Fruit fly (Drosophila melanogaster) whole organism, embryonic: ENCODE results near the gene Fam92.

Source experiments
- Atf3 ChIP-seq: fragments of 200-800 bp; sonication (Bioruptor generic); optimal IDR thresholded peaks from 3 replicates; lab custom pipeline; 2016; ENCODE audit warnings: missing biosample characterization, missing genetic modification characterization
- Blimp-1 ChIP-seq: fragments of 200-800 bp; sonication (Bioruptor generic); optimal IDR thresholded peaks from 3 replicates; lab custom pipeline; 2018; ENCODE audit warnings: missing biosample characterization, missing genetic modification characterization, mild to moderate bottlenecking, moderate library complexity, missing genetic modification reagents
- CG11504 ChIP-seq: fragments of 200-800 bp; sonication (Bioruptor generic); optimal IDR thresholded peaks from 3 replicates; lab custom pipeline; 2019; ENCODE audit warnings: missing biosample characterization, mild to moderate bottlenecking, missing genetic modification characterization, moderate library complexity
- CG12391 ChIP-seq: fragments of 200-800 bp; sonication (Bioruptor generic); optimal IDR thresholded peaks from 3 replicates; lab custom pipeline; 2018; ENCODE audit warnings: missing biosample characterization, mild to moderate bottlenecking, missing genetic modification characterization, moderate library complexity
- CG12659 ChIP-seq: fragments of 200-800 bp; sonication (Bioruptor generic); optimal IDR thresholded peaks from 3 replicates; lab custom pipeline; 2017; ENCODE audit warnings: mild to moderate bottlenecking, missing biosample characterization, missing genetic modification reagents, missing genetic modification characterization
- CG12769 ChIP-seq: fragments of 200-800 bp; sonication (Bioruptor generic); optimal IDR thresholded peaks from 2 replicates; lab custom pipeline; 2019; ENCODE audit warnings: missing biosample characterization, mild to moderate bottlenecking, missing genetic modification characterization, moderate library complexity
- CG15073 ChIP-seq: fragments of 200-800 bp; sonication (Bioruptor generic); optimal IDR thresholded peaks from 2 replicates; lab custom pipeline; 2016; ENCODE audit warnings: missing biosample characterization, missing genetic modification characterization
- CG15269 ChIP-seq: fragments of 200-800 bp; sonication (Bioruptor generic); optimal IDR thresholded peaks from 2 replicates; lab custom pipeline; 2018; ENCODE audit warnings: missing biosample characterization, mild to moderate bottlenecking, missing genetic modification characterization, moderate library complexity
- CG15601 ChIP-seq: fragments of 200-800 bp; sonication (Bioruptor generic); optimal IDR thresholded peaks from 3 replicates; lab custom pipeline; 2019; ENCODE audit warnings: missing biosample characterization, mild to moderate bottlenecking, missing genetic modification characterization, moderate library complexity
- CG18599 ChIP-seq: fragments of 200-800 bp; sonication (Bioruptor generic); optimal IDR thresholded peaks from 3 replicates; lab custom pipeline; 2017; ENCODE audit warnings: missing biosample characterization, missing genetic modification characterization, mild to moderate bottlenecking, moderate library complexity, missing genetic modification reagents
- CG2116 ChIP-seq: fragments of 200-800 bp; sonication (Bioruptor generic); optimal IDR thresholded peaks from 3 replicates; lab custom pipeline; 2018; ENCODE audit warnings: missing biosample characterization, mild to moderate bottlenecking, missing genetic modification characterization
- CG2199 ChIP-seq: fragments of 200-800 bp; sonication (Bioruptor generic); IDR thresholded peaks from 3 replicates; pipeline ENCODE4 v1.3.6; 2022; ENCODE audit warnings: missing biosample characterization, missing genetic modification characterization
- CG2678 ChIP-seq: fragments of 200-800 bp; sonication (Bioruptor generic); optimal IDR thresholded peaks from 3 replicates; lab custom pipeline; 2019; ENCODE audit warnings: missing biosample characterization, mild to moderate bottlenecking, missing genetic modification characterization, moderate library complexity
- CG31388 ChIP-seq: fragments of 200-800 bp; sonication (Bioruptor generic); optimal IDR thresholded peaks from 2 replicates; lab custom pipeline; 2016; ENCODE audit warnings: missing biosample characterization, missing genetic modification characterization
- CG34224 ChIP-seq: fragments of 200-800 bp; sonication (Bioruptor generic); IDR thresholded peaks from 3 replicates; pipeline ENCODE4 v1.3.6; 2022; ENCODE audit warnings: missing biosample characterization, missing genetic modification characterization; ENCODE audit not compliant: partially characterized antibody
- CG6791 ChIP-seq: fragments of 200-800 bp; sonication (Bioruptor generic); IDR thresholded peaks from 3 replicates; pipeline ENCODE4 v1.3.6; 2022; ENCODE audit warnings: missing biosample characterization, missing genetic modification characterization; ENCODE audit not compliant: partially characterized antibody
- CG7928 ChIP-seq: fragments of 200-800 bp; sonication (Bioruptor generic); optimal IDR thresholded peaks from 2 replicates; lab custom pipeline; 2017; ENCODE audit warnings: missing biosample characterization, mild to moderate bottlenecking, missing genetic modification characterization
- CG8290 ChIP-seq, 3 experiments: fragments of 200-800 bp; sonication (Bioruptor generic); optimal IDR thresholded peaks; 2 replicates each; lab custom pipeline; 2016 to 2019; ENCODE audit warnings: missing biosample characterization in 3 of 3, missing genetic modification characterization in 3 of 3, mild to moderate bottlenecking in 2 of 3, moderate library complexity in 1 of 3
- CG9437 ChIP-seq: fragments of 200-800 bp; sonication (Bioruptor generic); optimal IDR thresholded peaks from 2 replicates; lab custom pipeline; 2018; ENCODE audit warnings: missing biosample characterization, mild to moderate bottlenecking, missing genetic modification characterization
- Dll ChIP-seq: fragments of 200-800 bp; sonication (Bioruptor generic); IDR thresholded peaks from 4 replicates; pipeline ENCODE4 v1.3.6; 2022; ENCODE audit warnings: missing biosample characterization, missing genetic modification characterization; ENCODE audit not compliant: partially characterized antibody
- Meics ChIP-seq: fragments of 200-800 bp; sonication (Bioruptor generic); optimal IDR thresholded peaks from 2 replicates; lab custom pipeline; 2017; ENCODE audit warnings: missing biosample characterization, mild to moderate bottlenecking, missing genetic modification characterization
- NC2β ChIP-seq: fragments of 200-800 bp; sonication (Bioruptor generic); optimal IDR thresholded peaks from 2 replicates; lab custom pipeline; 2016; ENCODE audit warnings: missing biosample characterization, missing genetic modification characterization
- Ptx1 ChIP-seq: fragments of 200-800 bp; sonication (Bioruptor generic); IDR thresholded peaks from 2 replicates; pipeline ENCODE4 v1.3.6; 2022; ENCODE audit warnings: missing biosample characterization, missing genetic modification characterization
- Sox102F ChIP-seq: fragments of 200-800 bp; sonication (Bioruptor generic); optimal IDR thresholded peaks from 2 replicates; lab custom pipeline; 2018; ENCODE audit warnings: missing biosample characterization, mild to moderate bottlenecking, missing genetic modification characterization, moderate library complexity
- Trl ChIP-seq, 3 experiments: fragments of >200 bp in 2 of 3; fragments of 200-800 bp in 1 of 3; sonication (Bioruptor generic) in 1 of 3; optimal IDR thresholded peaks; 2 replicates in 1 of 3; 3 replicates in 2 of 3; lab custom pipeline; 2016 to 2017; ENCODE audit warnings: missing biosample characterization in 1 of 3, missing genetic modification characterization in 1 of 3
- Vsx1 ChIP-seq: fragments of 200-800 bp; sonication (Bioruptor generic); optimal IDR thresholded peaks from 2 replicates; lab custom pipeline; 2017; ENCODE audit warnings: missing biosample characterization, mild to moderate bottlenecking, missing genetic modification characterization, missing genetic modification reagents
- amos ChIP-seq: fragments of 200-800 bp; sonication (Bioruptor generic); IDR thresholded peaks from 2 replicates; pipeline ENCODE4 v1.3.6; 2022; ENCODE audit warnings: missing biosample characterization, missing genetic modification characterization; ENCODE audit not compliant: partially characterized antibody
- chinmo ChIP-seq: fragments of 200-800 bp; sonication (Bioruptor generic); IDR thresholded peaks from 4 replicates; pipeline ENCODE4 v1.3.6; 2022; ENCODE audit warnings: missing biosample characterization, missing genetic modification characterization; ENCODE audit not compliant: partially characterized antibody
- dmrt99B ChIP-seq: fragments of 200-800 bp; sonication (Bioruptor generic); optimal IDR thresholded peaks from 2 replicates; lab custom pipeline; 2018; ENCODE audit warnings: missing biosample characterization, mild to moderate bottlenecking, missing genetic modification characterization, moderate library complexity
- ems ChIP-seq: fragments of 200-800 bp; sonication (Bioruptor generic); optimal IDR thresholded peaks from 3 replicates; lab custom pipeline; 2016; ENCODE audit warnings: missing biosample characterization, missing genetic modification characterization
- ewg ChIP-seq: fragments of 200-800 bp; sonication (Bioruptor generic); optimal IDR thresholded peaks from 3 replicates; lab custom pipeline; 2017; ENCODE audit warnings: mild to moderate bottlenecking, missing biosample characterization, missing genetic modification reagents, missing genetic modification characterization
- gem ChIP-seq: fragments of 200-800 bp; sonication (Bioruptor generic); optimal IDR thresholded peaks from 2 replicates; lab custom pipeline; 2019; ENCODE audit warnings: missing biosample characterization, mild to moderate bottlenecking, missing genetic modification characterization, moderate library complexity
- lab ChIP-seq: fragments of 200-800 bp; sonication (Bioruptor generic); optimal IDR thresholded peaks from 3 replicates; lab custom pipeline; 2017; ENCODE audit warnings: missing biosample characterization, missing genetic modification characterization, mild to moderate bottlenecking, moderate library complexity, missing genetic modification reagents
- lilli ChIP-seq: fragments of 200-800 bp; sonication (Bioruptor generic); optimal IDR thresholded peaks from 3 replicates; lab custom pipeline; 2016; ENCODE audit warnings: missing biosample characterization, missing genetic modification characterization
- pan ChIP-seq, 4 experiments: fragments of >200 bp in 3 of 4; fragments of 200-800 bp in 1 of 4; sonication (Bioruptor generic) in 1 of 4; optimal IDR thresholded peaks in 3 of 4; IDR thresholded peaks in 1 of 4; 2 replicates each; pipeline versions ENCODE4 v1.3.6 to Lab custom; 2017 to 2022; ENCODE audit warnings: missing biosample characterization in 2 of 4, missing genetic modification characterization in 2 of 4, mixed read lengths in 1 of 4
- prd ChIP-seq, 3 experiments: fragments of >200 bp in 2 of 3; fragments of 200-800 bp in 1 of 3; sonication (Bioruptor generic) in 1 of 3; optimal IDR thresholded peaks in 2 of 3; IDR thresholded peaks in 1 of 3; 2 replicates in 2 of 3; 3 replicates in 1 of 3; pipeline versions ENCODE4 v1.3.6 to Lab custom; 2017 to 2022; ENCODE audit warnings: missing biosample characterization in 1 of 3, missing genetic modification characterization in 1 of 3
- rib ChIP-seq: fragments of 200-800 bp; sonication (Bioruptor generic); IDR thresholded peaks from 2 replicates; pipeline ENCODE4 v1.3.6; 2022; ENCODE audit warnings: missing biosample characterization, missing genetic modification characterization
- sob ChIP-seq: fragments of 200-800 bp; sonication (Bioruptor generic); IDR thresholded peaks from 2 replicates; pipeline ENCODE4 v1.3.6; 2022; ENCODE audit warnings: missing biosample characterization, missing genetic modification characterization
- tgo ChIP-seq: fragments of 200-800 bp; sonication (Bioruptor generic); IDR thresholded peaks from 3 replicates; pipeline ENCODE4 v1.3.6; 2022; ENCODE audit warnings: missing biosample characterization, missing genetic modification characterization
- tx ChIP-seq: fragments of 200-800 bp; sonication (Bioruptor generic); optimal IDR thresholded peaks from 2 replicates; lab custom pipeline; 2016; ENCODE audit warnings: missing biosample characterization, missing genetic modification characterization
- zen2 ChIP-seq: fragments of 200-800 bp; sonication (Bioruptor generic); IDR thresholded peaks from 3 replicates; pipeline ENCODE4 v1.3.6; 2022; ENCODE audit warnings: missing biosample characterization, missing genetic modification characterization; ENCODE audit not compliant: partially characterized antibody

Fam92 gene

dm6 chr2L:12421188-12421587 lies 3.5 kb upstream of the Fam92 start:
- TF ChIP-seq CG34224 (GFP tag; lab: Robert Waterston, UW) (0 out of 3 replicates have a peak, but pooled peaks have one; percentile 3), CG2678 (tag; lab: Kevin White, UChicago) (no peak)
- TF ChIP-seq, all 482 proteins: peak for 1

dm6 chr2L:12421793-12422691 lies 2.7 kb upstream of the Fam92 start:
- TF ChIP-seq CG18599 (GFP tag; lab: Kevin White, UChicago), result peak; percentile 14
- TF ChIP-seq sob (GFP tag; lab: Robert Waterston, UW), result 0 out of 2 replicates have a peak, but pooled peaks have one; percentile 36
- TF ChIP-seq CG6791 (GFP tag; lab: Robert Waterston, UW), result 0 out of 3 replicates have a peak, but pooled peaks have one; percentile 20
- TF ChIP-seq pan (optimal IDR thresholded peaks at IDR 0.05; lab: Kevin White, UChicago), result no peak
- peak in 1 of 2 experiments; percentile 31 for TF ChIP-seq pan (GFP tag; optimal IDR thresholded peaks at IDR 0.05 in 1 of 2, IDR thresholded peaks at IDR 0.05 in 1 of 2)
- no peak for TF ChIP-seq CG9437 (GFP tag; lab: Kevin White, UChicago)
- peak; percentile 4 for TF ChIP-seq Meics (GFP tag; lab: Kevin White, UChicago)
- TF ChIP-seq tx (GFP tag; lab: Kevin White, UChicago), result no peak
- no peak for TF ChIP-seq CG2116 (GFP tag; lab: Kevin White, UChicago)
- peak; percentile 36 for TF ChIP-seq lab (GFP tag; lab: Kevin White, UChicago)
- TF ChIP-seq Blimp-1 (GFP tag; lab: Kevin White, UChicago), result peak; percentile 11
- peak; percentile 96 for TF ChIP-seq CG15073 (GFP tag; lab: Kevin White, UChicago)
- TF ChIP-seq gem (tag; lab: Kevin White, UChicago), result peak; percentile 37
- TF ChIP-seq ems (GFP tag; lab: Kevin White, UChicago), result no peak
- peak; percentile 6; the same call in 1 of the 3 replicates for TF ChIP-seq zen2 (GFP tag; lab: Robert Waterston, UW)
- peak; percentile 71 for TF ChIP-seq Vsx1
- TF ChIP-seq CG8290 (GFP tag; optimal IDR thresholded peaks at IDR 0.05; lab: Kevin White, UChicago), result no peak
- TF ChIP-seq CG8290 (tag; optimal IDR thresholded peaks at IDR 0.05; lab: Kevin White, UChicago), result no peak
- TF ChIP-seq CG11504, result peak; percentile 52
- TF ChIP-seq NC2β (GFP tag; lab: Kevin White, UChicago), result no peak
- TF ChIP-seq Ptx1 (GFP tag; lab: Robert Waterston, UW), result peak; percentile 38; the same call in 1 of the 2 replicates
- peak; percentile 13 for TF ChIP-seq CG12769 (tag; lab: Kevin White, UChicago)
- TF ChIP-seq Sox102F (GFP tag; lab: Kevin White, UChicago), result peak; percentile 9
- TF ChIP-seq chinmo, result peak; percentile 87; the same call in 2 of the 4 replicates
- TF ChIP-seq amos (GFP tag; lab: Robert Waterston, UW), result peak; percentile 34; the same call in 1 of the 2 replicates
- peak; percentile 15 for TF ChIP-seq lilli (GFP tag; lab: Kevin White, UChicago)
- peak; percentile 15 for TF ChIP-seq CG12391 (tag; lab: Kevin White, UChicago)
- TF ChIP-seq dmrt99B, result peak; percentile 35
- TF ChIP-seq Atf3 (GFP tag; lab: Kevin White, UChicago), result no peak
- TF ChIP-seq CG31388, result no peak
- no peak for TF ChIP-seq ewg (GFP tag; lab: Kevin White, UChicago)
- peak; percentile 36 for TF ChIP-seq CG15269 (tag; lab: Kevin White, UChicago)
- 0 out of 3 replicates have a peak, but pooled peaks have one; percentile 48 for TF ChIP-seq CG2199 (GFP tag; lab: Robert Waterston, UW)
- TF ChIP-seq Trl (optimal IDR thresholded peaks at IDR 0.05; lab: Kevin White, UChicago), result peak; percentile 63 to 67
- no peak for TF ChIP-seq Trl (GFP tag; optimal IDR thresholded peaks at IDR 0.05; lab: Kevin White, UChicago)
- TF ChIP-seq CG12659 (GFP tag; lab: Kevin White, UChicago), result peak; percentile 1
- 0 out of 4 replicates have a peak, but pooled peaks have one; percentile 30 for TF ChIP-seq Dll
- no peak for TF ChIP-seq rib (GFP tag; lab: Robert Waterston, UW)
- no peak for TF ChIP-seq prd (optimal IDR thresholded peaks at IDR 0.05; lab: Kevin White, UChicago)
- 0 out of 3 replicates have a peak, but pooled peaks have one; percentile 32 for TF ChIP-seq prd (GFP tag; IDR thresholded peaks at IDR 0.05; lab: Robert Waterston, UW)
- 0 out of 3 replicates have a peak, but pooled peaks have one; percentile 20 for TF ChIP-seq tgo (GFP tag; lab: Robert Waterston, UW)
- peak; percentile 97 for TF ChIP-seq CG15601 (tag; lab: Kevin White, UChicago)
- no peak for TF ChIP-seq CG7928 (GFP tag; lab: Kevin White, UChicago)
